Worm (Caenorhabditis elegans) whole organism, L4 larva: Measurements from ENCODE around the gene T08D10.4.

Source experiments
- D1046.2 ChIP-seq: fragments of 200-800 bp; sonication (Bioruptor generic); IDR thresholded peaks from 2 replicates; pipeline ENCODE4 v1.3.6; 2022; ENCODE audit warnings: missing genetic modification characterization, missing compliant biosample characterization
- F10B5.3 ChIP-seq: sonication (generic microtip); optimal IDR thresholded peaks from 2 replicates; lab custom pipeline; 2016; ENCODE audit warnings: mild to moderate bottlenecking, missing genetic modification characterization, missing compliant biosample characterization
- R02D3.7 ChIP-seq: fragments of 150-350 bp; sonication (generic microtip); optimal IDR thresholded peaks from 3 replicates; lab custom pipeline; 2014; ENCODE audit warnings: missing biosample characterization, missing genetic modification characterization
- T20F7.1 ChIP-seq: fragments of 200-800 bp; sonication (Bioruptor generic); optimal IDR thresholded peaks from 2 replicates; lab custom pipeline; 2018; ENCODE audit warnings: mild to moderate bottlenecking, missing genetic modification characterization, missing compliant biosample characterization
- Y75B8A.6 ChIP-seq: fragments of 200-800 bp; sonication (Bioruptor generic); IDR thresholded peaks from 2 replicates; pipeline ENCODE4 v1.3.6; 2022; ENCODE audit warnings: missing genetic modification reagents, missing genetic modification characterization, missing compliant biosample characterization
- ZK546.5 ChIP-seq, 2 experiments: sonication (generic microtip); optimal IDR thresholded peaks; 2 replicates each; lab custom pipeline; 2017; ENCODE audit warnings: missing biosample characterization in 2 of 2, missing genetic modification characterization in 2 of 2
- aha-1 ChIP-seq: fragments of 150-350 bp; peaks from one replicate; lab custom pipeline; 2014; ENCODE audit warnings: missing biosample characterization, missing genetic modification characterization
- arid-1 ChIP-seq: fragments of 200-800 bp; sonication (Bioruptor generic); conservative IDR thresholded peaks from 2 replicates; pipeline ENCODE4 v1.3.6; 2022; ENCODE audit warnings: missing genetic modification reagents, missing genetic modification characterization, missing compliant biosample characterization
- ceh-28 ChIP-seq: fragments of 150-350 bp; optimal IDR thresholded peaks from 2 replicates; lab custom pipeline; 2014; ENCODE audit warnings: missing biosample characterization, missing genetic modification reagents, missing genetic modification characterization
- ceh-32 ChIP-seq: sonication (generic microtip); optimal IDR thresholded peaks from 2 replicates; lab custom pipeline; 2016; ENCODE audit warnings: mild to moderate bottlenecking, missing genetic modification characterization, missing compliant biosample characterization; ENCODE audit not compliant: poor library complexity
- ceh-44 ChIP-seq: fragments of 200-800 bp; sonication (Bioruptor generic); IDR thresholded peaks from 2 replicates; pipeline ENCODE4 v1.3.6; 2022; ENCODE audit warnings: missing genetic modification reagents, missing genetic modification characterization, missing compliant biosample characterization
- ceh-62 ChIP-seq: sonication (generic microtip); optimal IDR thresholded peaks from 2 replicates; lab custom pipeline; 2017; ENCODE audit warnings: missing biosample characterization, missing genetic modification characterization
- ces-1 ChIP-seq: fragments of 150-350 bp; sonication (generic microtip); optimal IDR thresholded peaks from 4 replicates; lab custom pipeline; 2014; ENCODE audit warnings: missing biosample characterization, missing genetic modification reagents, missing genetic modification characterization
- ctbp-1 ChIP-seq: fragments of 200-800 bp; sonication (Bioruptor generic); IDR thresholded peaks from 2 replicates; pipeline ENCODE4 v1.3.6; 2022; ENCODE audit warnings: missing genetic modification reagents, missing genetic modification characterization, missing compliant biosample characterization
- daf-12 ChIP-seq: fragments of 150-350 bp; optimal IDR thresholded peaks from 2 replicates; lab custom pipeline; 2014; ENCODE audit warnings: missing biosample characterization, missing genetic modification reagents, missing genetic modification characterization
- daf-16 ChIP-seq, 3 experiments: sonication (generic microtip); optimal IDR thresholded peaks; 2 replicates each; lab custom pipeline; 2016 to 2017; ENCODE audit warnings: missing genetic modification characterization in 3 of 3, missing genetic modification reagents in 3 of 3, mild to moderate bottlenecking in 2 of 3, missing compliant biosample characterization in 2 of 3, missing biosample characterization in 1 of 3, moderate library complexity in 1 of 3
- daf-8 ChIP-seq: fragments of 200-800 bp; sonication (Bioruptor generic); IDR thresholded peaks from 2 replicates; pipeline ENCODE4 v1.3.6; 2022; ENCODE audit warnings: missing genetic modification characterization, missing compliant biosample characterization
- dve-1 ChIP-seq: sonication (generic microtip); optimal IDR thresholded peaks from 2 replicates; lab custom pipeline; 2017; ENCODE audit warnings: antibody characterized with exemption, mild to moderate bottlenecking, missing genetic modification characterization, missing compliant biosample characterization; ENCODE audit not compliant: insufficient read depth
- egl-43 ChIP-seq: fragments of 200-800 bp; sonication (Bioruptor generic); IDR thresholded peaks from 2 replicates; pipeline ENCODE4 v1.3.6; 2022; ENCODE audit warnings: missing genetic modification reagents, missing genetic modification characterization, missing compliant biosample characterization
- fkh-10 ChIP-seq: fragments of 150-350 bp; optimal IDR thresholded peaks from 2 replicates; lab custom pipeline; 2014; ENCODE audit warnings: missing biosample characterization, missing genetic modification reagents, missing genetic modification characterization
- hif-1 ChIP-seq, 2 experiments: sonication (generic microtip); optimal IDR thresholded peaks; 2 replicates each; lab custom pipeline; 2016 to 2017; ENCODE audit warnings: missing compliant biosample characterization in 2 of 2, missing genetic modification characterization in 2 of 2, missing genetic modification reagents in 2 of 2, missing genotype in 2 of 2, mild to moderate bottlenecking in 1 of 2
- hlh-11 ChIP-seq: fragments of 200-800 bp; sonication (Bioruptor generic); optimal IDR thresholded peaks from 2 replicates; lab custom pipeline; 2018; ENCODE audit warnings: mild to moderate bottlenecking, missing genetic modification characterization, missing compliant biosample characterization
- lin-38 ChIP-seq: fragments of 200-800 bp; sonication (Bioruptor generic); IDR thresholded peaks from 2 replicates; pipeline ENCODE4 v1.3.6; 2022; ENCODE audit warnings: missing genetic modification reagents, missing genetic modification characterization, missing compliant biosample characterization
- lir-3 ChIP-seq: sonication (generic microtip); optimal IDR thresholded peaks from 2 replicates; lab custom pipeline; 2016; ENCODE audit warnings: mild to moderate bottlenecking, missing genetic modification characterization, missing compliant biosample characterization
- mdl-1 ChIP-seq, 2 experiments: fragments of 150-350 bp in 1 of 2; sonication (generic microtip) in 1 of 2; optimal IDR thresholded peaks; 2 replicates each; lab custom pipeline; 2014 to 2017; ENCODE audit warnings: missing biosample characterization in 2 of 2, missing genetic modification characterization in 2 of 2
- mep-1 ChIP-seq: fragments of 150-350 bp; sonication (generic microtip); optimal IDR thresholded peaks from 3 replicates; lab custom pipeline; 2014; ENCODE audit warnings: missing biosample characterization, missing genetic modification characterization
- nhr-10 ChIP-seq: fragments of 150-350 bp; optimal IDR thresholded peaks from 2 replicates; lab custom pipeline; 2014; ENCODE audit warnings: missing biosample characterization, missing genetic modification characterization
- nhr-102 ChIP-seq: sonication (generic microtip); optimal IDR thresholded peaks from 2 replicates; lab custom pipeline; 2016; ENCODE audit warnings: mild to moderate bottlenecking, missing genetic modification characterization, moderate library complexity, missing compliant biosample characterization
- nhr-41 ChIP-seq: fragments of 200-800 bp; sonication (Bioruptor generic); IDR thresholded peaks from 2 replicates; pipeline ENCODE4 v1.3.6; 2022; ENCODE audit warnings: missing genetic modification reagents, missing genetic modification characterization, missing compliant biosample characterization
- nhr-42 ChIP-seq: fragments of 200-800 bp; sonication (Bioruptor generic); IDR thresholded peaks from 2 replicates; pipeline ENCODE4 v1.3.6; 2022; ENCODE audit warnings: missing genetic modification characterization, missing compliant biosample characterization
- nhr-6 ChIP-seq: fragments of 150-350 bp; optimal IDR thresholded peaks from 2 replicates; lab custom pipeline; 2014; ENCODE audit warnings: missing biosample characterization, missing genetic modification characterization
- nhr-76 ChIP-seq: fragments of 150-350 bp; optimal IDR thresholded peaks from 2 replicates; lab custom pipeline; 2014; ENCODE audit warnings: missing biosample characterization, missing genetic modification characterization
- nhr-77 ChIP-seq: fragments of 150-350 bp; optimal IDR thresholded peaks from 2 replicates; lab custom pipeline; 2014; ENCODE audit warnings: missing biosample characterization, missing genetic modification characterization
- pha-4 ChIP-seq, 2 experiments: fragments of 150-350 bp in 1 of 2; fragments of 200-800 bp in 1 of 2; sonication (Bioruptor generic) in 1 of 2; IDR thresholded peaks in 1 of 2; optimal IDR thresholded peaks in 1 of 2; 2 replicates each; pipeline versions ENCODE4 v1.3.6 to Lab custom; 2014 to 2022; ENCODE audit warnings: missing genetic modification characterization in 2 of 2, missing genetic modification reagents in 2 of 2, missing biosample characterization in 1 of 2, missing compliant biosample characterization in 1 of 2
- php-3 ChIP-seq: fragments of 200-800 bp; sonication (Bioruptor generic); IDR thresholded peaks from 2 replicates; pipeline ENCODE4 v1.3.6; 2022; ENCODE audit warnings: missing genetic modification reagents, missing genetic modification characterization, missing compliant biosample characterization
- pqm-1 ChIP-seq: sonication (generic microtip); optimal IDR thresholded peaks from 2 replicates; lab custom pipeline; 2017; ENCODE audit warnings: missing biosample characterization, missing genetic modification characterization
- saeg-2 ChIP-seq: fragments of 200-800 bp; sonication (Bioruptor generic); IDR thresholded peaks from 2 replicates; pipeline ENCODE4 v1.3.6; 2022; ENCODE audit warnings: missing genetic modification reagents, missing genetic modification characterization, missing compliant biosample characterization
- snpc-4 ChIP-seq: fragments of 150-350 bp; optimal IDR thresholded peaks from 2 replicates; lab custom pipeline; 2014; ENCODE audit warnings: missing biosample characterization, missing genetic modification characterization
- spr-3 ChIP-seq: fragments of 200-800 bp; sonication (Bioruptor generic); optimal IDR thresholded peaks from 2 replicates; lab custom pipeline; 2018; ENCODE audit warnings: mild to moderate bottlenecking, missing genetic modification characterization, missing compliant biosample characterization
- unc-130 ChIP-seq: sonication (generic microtip); optimal IDR thresholded peaks from 2 replicates; lab custom pipeline; 2016; ENCODE audit warnings: missing genetic modification reagents, missing genetic modification characterization, missing compliant biosample characterization
- zfp-2 ChIP-seq: sonication (generic microtip); optimal IDR thresholded peaks from 2 replicates; lab custom pipeline; 2016; ENCODE audit warnings: mild to moderate bottlenecking, missing genetic modification characterization, missing compliant biosample characterization
- zfp-3 ChIP-seq: fragments of 200-800 bp; sonication (Bioruptor generic); conservative IDR thresholded peaks from 2 replicates; pipeline ENCODE4 v1.3.6; 2022; ENCODE audit warnings: missing genetic modification reagents, missing genetic modification characterization, missing compliant biosample characterization
- zip-11 ChIP-seq: fragments of 200-800 bp; sonication (Bioruptor generic); IDR thresholded peaks from 2 replicates; pipeline ENCODE4 v1.3.6; 2022; ENCODE audit warnings: missing genetic modification characterization, missing compliant biosample characterization
- zip-2 ChIP-seq: fragments of 150-350 bp; optimal IDR thresholded peaks from 2 replicates; lab custom pipeline; 2014; ENCODE audit warnings: missing biosample characterization, missing genetic modification characterization

The T08D10.4 gene

ce11 chrX:11917994-11918393, 35.1 kb downstream of the T08D10.4 start, which contains the start of gene Y62H9A.16:
Y62H9A.16 (plus strand) TSS chrX:11918294.
- TF ChIP-seq zfp-2 (no peak), aha-1 (tag; lab: Kevin White, UChicago) (peak; percentile 46)

DNA sequence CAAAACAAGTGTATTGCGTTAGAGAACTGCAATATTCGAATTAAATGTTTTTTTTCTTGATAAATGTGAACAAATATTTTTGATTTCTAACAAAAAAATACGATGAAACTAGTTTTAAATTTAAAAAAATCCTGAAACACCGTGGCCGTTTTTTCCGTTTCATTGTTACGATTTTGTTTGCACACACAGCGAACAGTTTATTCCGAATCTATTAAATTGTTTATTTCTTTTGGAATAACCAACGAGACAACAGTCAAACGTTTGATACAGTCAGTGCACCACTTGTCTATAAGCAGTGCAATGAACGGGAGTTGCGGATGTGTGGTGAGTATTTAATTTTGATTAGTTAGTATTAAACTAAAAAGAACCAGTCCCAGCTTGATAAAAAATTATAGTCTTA, 36.4 kb downstream of the T08D10.4 start, which contains the start of gene Y62H9A.13:
TSS of gene Y62H9A.13 (plus strand) at position 301 of the 400 bp plus-strand sequence.
- no peak for TF ChIP-seq daf-12 (tag; lab: Kevin White, UChicago)
- no peak for TF ChIP-seq ces-1 (GFP tag; lab: Kevin White, UChicago)
- TF ChIP-seq arid-1 (GFP tag; lab: Robert Waterston, UW): no peak
- TF ChIP-seq zfp-3 (GFP tag; lab: Robert Waterston, UW): no peak
- no peak for TF ChIP-seq spr-3 (GFP tag; lab: Kevin White, UChicago)
- TF ChIP-seq Y75B8A.6 (GFP tag; lab: Robert Waterston, UW): no peak
- TF ChIP-seq daf-8 (GFP tag; lab: Robert Waterston, UW): no peak
- TF ChIP-seq ZK546.5 (tag; optimal IDR thresholded peaks at IDR 0.05; lab: Kevin White, UChicago): no peak
- TF ChIP-seq D1046.2 (GFP tag; lab: Robert Waterston, UW): no peak
- no peak for TF ChIP-seq nhr-77 (tag; lab: Kevin White, UChicago)
- TF ChIP-seq zip-11 (GFP tag; lab: Robert Waterston, UW): no peak
- TF ChIP-seq nhr-102 (tag; lab: Kevin White, UChicago): no peak
- no peak for TF ChIP-seq nhr-42 (GFP tag; lab: Robert Waterston, UW)
- no peak for TF ChIP-seq fkh-10 (GFP tag; lab: Kevin White, UChicago)
- no peak for TF ChIP-seq unc-130 (GFP tag; lab: Kevin White, UChicago)

ce11 chrX:11913824-11914223, 39.3 kb downstream of the T08D10.4 start, which contains the start of gene Y62H9A.12:
Y62H9A.12 (plus strand) TSS chrX:11914124.
- TF ChIP-seq mdl-1 (tag; optimal IDR thresholded peaks at IDR 0.05; lab: Kevin White, UChicago): no peak
- no peak for TF ChIP-seq ceh-62 (tag; lab: Kevin White, UChicago)
- no peak for TF ChIP-seq F10B5.3 (tag; lab: Kevin White, UChicago)
- TF ChIP-seq mep-1 (tag; lab: Kevin White, UChicago): no peak
- TF ChIP-seq zip-11 (GFP tag; lab: Robert Waterston, UW): no peak
- no peak for TF ChIP-seq zip-2 (tag; lab: Kevin White, UChicago)
- no peak for TF ChIP-seq nhr-76 (tag; lab: Kevin White, UChicago)
- no peak for TF ChIP-seq R02D3.7 (tag; lab: Kevin White, UChicago)
- TF ChIP-seq T20F7.1 (GFP tag; lab: Kevin White, UChicago): no peak
- TF ChIP-seq ceh-44 (GFP tag; lab: Robert Waterston, UW): no peak
- no peak for TF ChIP-seq nhr-6 (tag; lab: Kevin White, UChicago)
- TF ChIP-seq hlh-11 (tag; lab: Kevin White, UChicago): no peak
- no peak for TF ChIP-seq lir-3 (tag; lab: Kevin White, UChicago)
- no peak for TF ChIP-seq pha-4 (GFP tag; IDR thresholded peaks at IDR 0.05; lab: Robert Waterston, UW)
- no peak for TF ChIP-seq pha-4 (tag; optimal IDR thresholded peaks at IDR 0.05; lab: Kevin White, UChicago)
- TF ChIP-seq hif-1 (tag; optimal IDR thresholded peaks at IDR 0.05; lab: Kevin White, UChicago): no peak
- no peak for TF ChIP-seq fkh-10 (GFP tag; lab: Kevin White, UChicago)
- TF ChIP-seq php-3 (GFP tag; lab: Robert Waterston, UW): no peak
- TF ChIP-seq egl-43: no peak
- TF ChIP-seq snpc-4 (tag; lab: Kevin White, UChicago): no peak
- TF ChIP-seq nhr-42 (GFP tag; lab: Robert Waterston, UW): no peak

- TF ChIP-seq daf-16 (GFP tag; optimal IDR thresholded peaks at IDR 0.05; lab: Kevin White, UChicago) (no peak), daf-16 (tag; optimal IDR thresholded peaks at IDR 0.05; lab: Kevin White, UChicago) (peak; percentile 58), saeg-2 (GFP tag; lab: Robert Waterston, UW) (no peak), hlh-11 (tag; lab: Kevin White, UChicago) (peak; percentile 28), R02D3.7 (tag; lab: Kevin White, UChicago) (no peak), nhr-41 (no peak), nhr-10 (no peak), mdl-1 (tag; optimal IDR thresholded peaks at IDR 0.05; lab: Kevin White, UChicago) (peak in 1 of 2 experiments; percentile 25), lir-3 (tag; lab: Kevin White, UChicago) (no peak), ceh-32 (tag; lab: Kevin White, UChicago) (no peak), pqm-1 (tag; lab: Kevin White, UChicago) (peak; percentile 17), dve-1 (tag; lab: Kevin White, UChicago) (peak; percentile 18), nhr-77 (tag; lab: Kevin White, UChicago) (no peak), daf-8 (GFP tag; lab: Robert Waterston, UW) (no peak), ctbp-1 (no peak), ceh-28 (tag; lab: Kevin White, UChicago) (no peak), lin-38 (no peak)
These were observed 43.1 kb downstream of the T08D10.4 start, which contains the start of gene Y62H9A.15 for ce11 chrX:11910046-11910445. Y62H9A.15 (minus strand) TSS chrX:11910145.
